Worm (Caenorhabditis elegans) whole organism, L4 larva: ENCODE results near the gene srh-92.

Experiments
- ZK546.5 ChIP-seq, 2 experiments: sonication (generic microtip); optimal IDR thresholded peaks; 2 replicates each; lab custom pipeline; 2017; ENCODE audit warnings: missing biosample characterization in 2 of 2, missing genetic modification characterization in 2 of 2
- aly-2 ChIP-seq: sonication (generic microtip); optimal IDR thresholded peaks from 2 replicates; lab custom pipeline; 2018; ENCODE audit warnings: missing biosample characterization, missing genetic modification characterization
- ama-1 ChIP-seq: fragments of 150-350 bp; optimal IDR thresholded peaks from 2 replicates; lab custom pipeline; 2014; ENCODE audit warnings: inconsistent platforms, mixed read lengths
- egl-27 ChIP-seq: sonication (generic microtip); optimal IDR thresholded peaks from 3 replicates; lab custom pipeline; 2017; ENCODE audit warnings: missing biosample characterization, missing genetic modification reagents, missing genetic modification characterization
- lsy-2 ChIP-seq, 2 experiments: fragments of 150-350 bp in 1 of 2; sonication (generic microtip) in 1 of 2; optimal IDR thresholded peaks; 2 replicates each; lab custom pipeline; 2014 to 2017; ENCODE audit warnings: missing biosample characterization in 2 of 2, missing genetic modification characterization in 2 of 2
- nhr-28 ChIP-seq: fragments of 150-350 bp; optimal IDR thresholded peaks from 2 replicates; lab custom pipeline; 2014; ENCODE audit warnings: missing biosample characterization, missing genetic modification characterization
- nhr-77 ChIP-seq: fragments of 150-350 bp; optimal IDR thresholded peaks from 2 replicates; lab custom pipeline; 2014; ENCODE audit warnings: missing biosample characterization, missing genetic modification characterization
- set-16 ChIP-seq: fragments of 200-800 bp; sonication (Bioruptor generic); IDR thresholded peaks from 2 replicates; pipeline ENCODE4 v1.3.6; 2022; ENCODE audit warnings: missing genetic modification reagents, missing genetic modification characterization, missing compliant biosample characterization

DNA sequence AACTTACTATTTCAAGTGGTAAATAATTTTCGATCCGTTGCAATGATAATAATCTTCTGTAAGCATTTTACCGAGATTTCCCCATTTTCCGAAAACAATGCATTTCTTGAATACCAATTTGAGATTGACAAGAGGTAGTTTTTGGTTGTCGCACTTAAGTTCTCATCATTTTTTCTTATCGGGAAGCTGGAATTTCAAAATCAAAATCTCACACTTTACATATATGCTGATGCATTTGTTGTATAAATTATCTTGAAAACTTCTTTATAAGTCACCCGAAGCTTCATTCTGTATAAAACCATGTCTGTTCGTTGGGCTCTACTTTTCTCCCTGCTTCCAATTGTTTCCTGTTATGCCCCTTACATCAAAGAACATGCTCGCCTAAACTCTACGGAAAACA is 9.4 kb downstream of the srh-92 start, which contains the start of gene try-11:
- TF ChIP-seq nhr-28 (tag; lab: Kevin White, UChicago) (no peak), ZK546.5 (tag; optimal IDR thresholded peaks at IDR 0.05; lab: Kevin White, UChicago) (no peak), aly-2 (tag; lab: Kevin White, UChicago) (no peak), nhr-77 (no peak), lsy-2 (tag; optimal IDR thresholded peaks at IDR 0.05; lab: Kevin White, UChicago) (no peak), ama-1 (lab: Kevin White, UChicago) (no peak), egl-27 (tag; lab: Kevin White, UChicago) (no peak), set-16 (no peak)
